Worm (Caenorhabditis elegans): ENCODE measurements around the gene nep-25.

The nep-25 gene

DNA sequence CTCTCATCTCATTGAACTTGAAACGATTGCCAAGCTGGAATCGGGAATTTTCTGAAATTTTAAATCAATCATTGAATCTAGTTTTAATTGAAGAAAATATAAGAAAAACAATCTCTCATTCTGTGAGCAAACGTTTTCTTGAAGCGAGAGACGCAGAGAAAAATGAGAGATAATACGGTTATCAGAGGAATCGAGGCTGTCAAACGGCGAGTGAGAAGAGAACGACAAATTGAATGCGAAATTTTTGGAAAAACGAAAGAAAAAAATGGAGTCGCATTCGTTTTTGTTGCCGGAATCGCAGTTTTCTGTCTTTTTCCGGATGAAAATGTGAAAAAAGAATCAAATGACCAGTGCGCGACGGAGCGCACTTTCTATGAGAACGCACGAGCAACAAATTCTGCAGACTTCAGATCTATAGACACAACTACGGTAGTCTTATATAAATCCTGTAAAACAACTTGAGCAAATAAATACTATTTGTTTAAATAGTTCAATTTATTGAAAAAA is 31.6 kb downstream of the nep-25 start, which contains the start of gene tex-2:
Gene tex-2, minus strand, starts transcription at position 51 of the 507 bp plus-strand sequence.
- TF ChIP-seq lir-3 (tag; optimal IDR thresholded peaks at IDR 0.05) (no peak), nhr-102 (tag; optimal IDR thresholded peaks at IDR 0.05) (no peak), unc-130 (GFP tag; optimal IDR thresholded peaks at IDR 0.05) (peak; percentile 49), ZK546.5 (tag; optimal IDR thresholded peaks at IDR 0.05) (no peak), cey-2 (tag; optimal IDR thresholded peaks at IDR 0.05; ENCODE audit: borderline replicate concordance, insufficient read depth) (no peak), F10B5.3 (tag; optimal IDR thresholded peaks at IDR 0.05) (no peak), F49E8.2 (tag; optimal IDR thresholded peaks at IDR 0.05; ENCODE audit: borderline replicate concordance) (no peak), daf-16 (GFP tag; optimal IDR thresholded peaks at IDR 0.05) (no peak), daf-16 (tag; optimal IDR thresholded peaks at IDR 0.05) (peak; percentile 64), spr-1 (tag; optimal IDR thresholded peaks at IDR 0.05) (no peak), F26F4.8 (GFP tag; conservative IDR thresholded peaks at IDR 0.05) (no peak), dmd-6 (GFP tag; IDR thresholded peaks at IDR 0.05) (peak; percentile 79), rbr-2 (tag; optimal IDR thresholded peaks at IDR 0.05) (no peak), R02D3.7 (tag; optimal IDR thresholded peaks at IDR 0.05) (no peak), gei-8 (GFP tag; optimal IDR thresholded peaks at IDR 0.05) (no peak), mxl-3 (GFP tag; optimal IDR thresholded peaks at IDR 0.05) (no peak), daf-12 (tag; optimal IDR thresholded peaks at IDR 0.05) (no peak), nhr-48 (tag; optimal IDR thresholded peaks at IDR 0.05) (no peak), fkh-10 (GFP tag; optimal IDR thresholded peaks at IDR 0.05) (peak; percentile 43), arid-1 (GFP tag; conservative IDR thresholded peaks at IDR 0.05) (no peak), hmg-1.1 (GFP tag; IDR thresholded peaks at IDR 0.05) (0 out of 2 replicates have a peak, but pooled peaks have one; percentile 8), hif-1 (tag; optimal IDR thresholded peaks at IDR 0.05) (peak in 1 of 2 experiments; percentile 14), Y5F2A.4 (GFP tag; optimal IDR thresholded peaks at IDR 0.05) (no peak), dve-1 (tag; optimal IDR thresholded peaks at IDR 0.05; ENCODE audit: insufficient read depth) (peak; percentile 86), aha-1 (tag) (no peak), nhr-25 (tag; optimal IDR thresholded peaks at IDR 0.05; ENCODE audit: borderline replicate concordance, insufficient read depth) (no peak), nhr-77 (tag; optimal IDR thresholded peaks at IDR 0.05) (no peak), ctbp-1 (GFP tag; IDR thresholded peaks at IDR 0.05) (no peak), set-16 (GFP tag; IDR thresholded peaks at IDR 0.05) (no peak), ceh-44 (GFP tag; IDR thresholded peaks at IDR 0.05) (no peak), ceh-32 (tag; optimal IDR thresholded peaks at IDR 0.05; ENCODE audit: poor library complexity) (no peak), lin-1 (GFP tag; IDR thresholded peaks at IDR 0.05) (no peak), snpc-1.2 (GFP tag; IDR thresholded peaks at IDR 0.05) (no peak), mes-2 (tag; optimal IDR thresholded peaks at IDR 0.05; ENCODE audit: poor library complexity, severe bottlenecking) (peak; percentile 71), tag-97 (GFP tag; IDR thresholded peaks at IDR 0.05) (no peak), T20F7.1 (GFP tag; optimal IDR thresholded peaks at IDR 0.05) (peak; percentile 68), zip-2 (tag; optimal IDR thresholded peaks at IDR 0.05) (no peak), F37D6.2 (tag; optimal IDR thresholded peaks at IDR 0.05) (peak; percentile 17), ZK337.2 (GFP tag; IDR thresholded peaks at IDR 0.05) (no peak), pqm-1 (tag; optimal IDR thresholded peaks at IDR 0.05) (peak; percentile 26), F44E2.7 (GFP tag; IDR thresholded peaks at IDR 0.05) (no peak), hlh-11 (tag; optimal IDR thresholded peaks at IDR 0.05) (peak; percentile 72), jun-1 (tag; optimal IDR thresholded peaks at IDR 0.05) (no peak), zfp-3 (GFP tag; conservative IDR thresholded peaks at IDR 0.05) (no peak), lsy-2 (tag; optimal IDR thresholded peaks at IDR 0.05) (peak in 1 of 2 experiments; percentile 30), dmd-9 (GFP tag; IDR thresholded peaks at IDR 0.05) (no peak), nhr-28 (tag; optimal IDR thresholded peaks at IDR 0.05) (peak; percentile 90), sdz-12 (GFP tag; optimal IDR thresholded peaks at IDR 0.05) (no peak), mxl-2 (GFP tag; conservative IDR thresholded peaks at IDR 0.05) (no peak), nhr-11 (tag; optimal IDR thresholded peaks at IDR 0.05) (no peak)
